Worm (Caenorhabditis elegans): ENCODE measurements around the gene F22H10.2.

Gene F22H10.2

DNA sequence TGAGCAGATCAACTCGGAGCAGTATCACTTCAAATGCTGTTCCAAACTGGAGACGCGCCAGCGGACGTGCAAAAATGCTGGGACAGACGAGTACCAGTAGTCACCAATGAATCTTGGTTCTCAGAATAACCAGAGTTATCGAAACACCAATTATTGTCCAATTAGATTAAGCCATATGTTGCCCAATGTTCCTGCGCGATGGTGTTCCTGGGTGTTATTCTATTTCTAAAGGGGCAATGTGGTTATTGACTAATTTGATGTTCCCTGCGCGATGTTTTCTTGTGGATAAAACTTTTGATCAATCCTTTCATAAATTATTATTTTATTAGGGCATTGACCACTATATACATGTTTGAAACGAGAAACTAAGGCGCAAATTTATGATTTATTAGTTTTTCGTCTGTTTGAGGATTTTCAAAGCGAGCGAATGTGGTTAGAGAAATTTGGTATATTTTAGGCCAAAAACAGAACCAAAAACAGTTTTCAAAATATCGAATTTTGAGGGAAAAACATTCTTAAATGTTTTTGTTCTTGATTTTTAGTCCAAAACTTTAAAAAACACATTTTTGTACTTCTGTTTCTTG is 2.7 kb downstream of the F22H10.2 start (continued):
- TF ChIP-seq nfya-1 (tag; optimal IDR thresholded peaks at IDR 0.05; ENCODE audit: borderline replicate concordance, insufficient read depth) (no peak), F33H1.4 (GFP tag; IDR thresholded peaks at IDR 0.05) (no peak), ztf-18 (tag; optimal IDR thresholded peaks at IDR 0.05) (peak; percentile 67), egrh-3 (GFP tag; IDR thresholded peaks at IDR 0.05) (peak; percentile 16; the same call in 1 of the 2 replicates), hlh-12 (tag; optimal IDR thresholded peaks at IDR 0.05) (no peak), B0261.1 (tag; optimal IDR thresholded peaks at IDR 0.05) (peak; percentile 61), F57A8.1 (GFP tag; optimal IDR thresholded peaks at IDR 0.05) (peak; percentile 66), let-607 (tag; optimal IDR thresholded peaks at IDR 0.05) (peak; percentile 70 to 92), madf-10 (tag; optimal IDR thresholded peaks at IDR 0.05) (peak; percentile 95), nhr-90 (tag; optimal IDR thresholded peaks at IDR 0.05) (peak; percentile 83), cebp-2 (GFP tag; IDR thresholded peaks at IDR 0.05) (peak; percentile 98), tbp1 (GFP tag; optimal IDR thresholded peaks at IDR 0.05) (peak; percentile 80), sdz-38 (tag; optimal IDR thresholded peaks at IDR 0.05) (peak; percentile 18), ZK185.1 (tag; optimal IDR thresholded peaks at IDR 0.05; ENCODE audit: poor library complexity, severe bottlenecking) (peak; percentile 99), tlf-1 (GFP tag; optimal IDR thresholded peaks at IDR 0.05) (peak; percentile 97), ztf-3 (GFP tag; optimal IDR thresholded peaks at IDR 0.05) (peak; percentile 84), akir-1 (GFP tag; optimal IDR thresholded peaks at IDR 0.05) (peak; percentile 83), Y95B8A.8 (GFP tag; IDR thresholded peaks at IDR 0.05) (0 out of 2 replicates have a peak, but pooled peaks have one; percentile 19), zfh-2 (GFP tag; conservative IDR thresholded peaks at IDR 0.05) (0 out of 2 replicates have a peak, but pooled peaks have one; percentile 37), F57C9.4 (tag; optimal IDR thresholded peaks at IDR 0.05) (no peak), ztf-25 (GFP tag; IDR thresholded peaks at IDR 0.05) (0 out of 2 replicates have a peak, but pooled peaks have one; percentile 10), snpc-3.4 (tag; optimal IDR thresholded peaks at IDR 0.05) (no peak), mel-28 (tag; optimal IDR thresholded peaks at IDR 0.05; ENCODE audit: borderline replicate concordance) (no peak), madf-8 (GFP tag; conservative IDR thresholded peaks at IDR 0.05) (no peak), Y79H2A.3 (GFP tag; conservative IDR thresholded peaks at IDR 0.05) (no peak), sea-2 (GFP tag; IDR thresholded peaks at IDR 0.05) (no peak), bed-1 (GFP tag; IDR thresholded peaks at IDR 0.05) (no peak), let-526 (GFP tag; IDR thresholded peaks at IDR 0.05) (peak; percentile 92), nhr-179 (tag; optimal IDR thresholded peaks at IDR 0.05) (peak; percentile 83), F37B4.10 (GFP tag; IDR thresholded peaks at IDR 0.05) (0 out of 2 replicates have a peak, but pooled peaks have one; percentile 42), snpc-1.3 (tag; optimal IDR thresholded peaks at IDR 0.05; ENCODE audit: insufficient read depth) (no peak), F52B5.7 (tag; optimal IDR thresholded peaks at IDR 0.05) (peak; percentile 61), F23B12.7 (tag; optimal IDR thresholded peaks at IDR 0.05; ENCODE audit: insufficient read depth) (peak; percentile 96), rec-8 (tag; optimal IDR thresholded peaks at IDR 0.05) (peak in 1 of 2 experiments; percentile 25), lag-1 (GFP tag; IDR thresholded peaks at IDR 0.05) (peak; percentile 79; the same call in 1 of the 2 replicates), hlh-26 (GFP tag; conservative IDR thresholded peaks at IDR 0.05) (no peak), pha-4 (tag; optimal IDR thresholded peaks at IDR 0.05) (peak; percentile 99), sptf-2 (GFP tag; optimal IDR thresholded peaks at IDR 0.05) (no peak), dpff-1 (tag; optimal IDR thresholded peaks at IDR 0.05) (peak; percentile 53), lin-40 (tag; optimal IDR thresholded peaks at IDR 0.05) (peak; percentile 100), D2030.7 (GFP tag; IDR thresholded peaks at IDR 0.05) (no peak), F49E8.2 (tag; optimal IDR thresholded peaks at IDR 0.05; ENCODE audit: insufficient read depth) (peak; percentile 16), mes-4 (tag; optimal IDR thresholded peaks at IDR 0.05) (no peak), K11D2.4 (GFP tag; IDR thresholded peaks at IDR 0.05) (peak; percentile 99), atf-7 (tag; optimal IDR thresholded peaks at IDR 0.05) (peak; percentile 97), fkh-3 (tag; optimal IDR thresholded peaks at IDR 0.05) (no peak)
